Worm (Caenorhabditis elegans) whole organism, L4 larva: ENCODE data around the gene ZK1290.1.

ENCODE experiments used
- F10B5.3 ChIP-seq: sonication (generic microtip); optimal IDR thresholded peaks from 2 replicates; lab custom pipeline; 2016; ENCODE audit warnings: mild to moderate bottlenecking, missing genetic modification characterization, missing compliant biosample characterization
- F49E8.2 ChIP-seq: sonication (generic microtip); optimal IDR thresholded peaks from 2 replicates; lab custom pipeline; 2016; ENCODE audit warnings: missing compliant biosample characterization, mild to moderate bottlenecking, missing genetic modification characterization, borderline replicate concordance
- T26A8.4 ChIP-seq: fragments of 200-800 bp; sonication (Bioruptor generic); IDR thresholded peaks from 2 replicates; pipeline ENCODE4 v1.3.6; 2022; ENCODE audit warnings: missing genetic modification characterization, missing compliant biosample characterization
- Y48G9A.11 ChIP-seq: fragments of 200-800 bp; sonication (Bioruptor generic); IDR thresholded peaks from 2 replicates; pipeline ENCODE4 v1.3.6; 2022; ENCODE audit warnings: missing genetic modification reagents, missing genetic modification characterization, missing compliant biosample characterization
- aha-1 ChIP-seq: fragments of 150-350 bp; peaks from one replicate; lab custom pipeline; 2014; ENCODE audit warnings: missing biosample characterization, missing genetic modification characterization
- ama-1 ChIP-seq: fragments of 150-350 bp; optimal IDR thresholded peaks from 2 replicates; lab custom pipeline; 2014; ENCODE audit warnings: inconsistent platforms, mixed read lengths
- attf-4 ChIP-seq: sonication (generic microtip); optimal IDR thresholded peaks from 3 replicates; lab custom pipeline; 2017; ENCODE audit warnings: missing biosample characterization, missing genetic modification characterization
- ceh-32 ChIP-seq: sonication (generic microtip); optimal IDR thresholded peaks from 2 replicates; lab custom pipeline; 2016; ENCODE audit warnings: mild to moderate bottlenecking, missing genetic modification characterization, missing compliant biosample characterization; ENCODE audit not compliant: poor library complexity
- ceh-62 ChIP-seq: sonication (generic microtip); optimal IDR thresholded peaks from 2 replicates; lab custom pipeline; 2017; ENCODE audit warnings: missing biosample characterization, missing genetic modification characterization
- cey-2 ChIP-seq: sonication (generic microtip); optimal IDR thresholded peaks from 3 replicates; lab custom pipeline; 2017; ENCODE audit warnings: missing genetic modification characterization, mild to moderate bottlenecking, missing compliant biosample characterization, antibody characterized with exemption, borderline replicate concordance; ENCODE audit not compliant: insufficient read depth
- daf-16 ChIP-seq, 3 experiments: sonication (generic microtip); optimal IDR thresholded peaks; 2 replicates each; lab custom pipeline; 2016 to 2017; ENCODE audit warnings: missing genetic modification characterization in 3 of 3, missing genetic modification reagents in 3 of 3, mild to moderate bottlenecking in 2 of 3, missing compliant biosample characterization in 2 of 3, missing biosample characterization in 1 of 3, moderate library complexity in 1 of 3
- dmd-9 ChIP-seq: fragments of 200-800 bp; sonication (Bioruptor generic); IDR thresholded peaks from 2 replicates; pipeline ENCODE4 v1.3.6; 2022; ENCODE audit warnings: missing genetic modification reagents, missing genetic modification characterization, missing compliant biosample characterization
- hlh-11 ChIP-seq: fragments of 200-800 bp; sonication (Bioruptor generic); optimal IDR thresholded peaks from 2 replicates; lab custom pipeline; 2018; ENCODE audit warnings: mild to moderate bottlenecking, missing genetic modification characterization, missing compliant biosample characterization
- jun-1 ChIP-seq: fragments of 150-350 bp; optimal IDR thresholded peaks from 2 replicates; lab custom pipeline; 2014; ENCODE audit warnings: missing biosample characterization, missing genetic modification reagents, missing genetic modification characterization
- lin-1 ChIP-seq: fragments of 200-800 bp; sonication (Bioruptor generic); IDR thresholded peaks from 2 replicates; pipeline ENCODE4 v1.3.6; 2022; ENCODE audit warnings: missing genetic modification reagents, missing genetic modification characterization, missing compliant biosample characterization
- lin-29 ChIP-seq: fragments of 200-800 bp; sonication (Bioruptor generic); IDR thresholded peaks from 2 replicates; pipeline ENCODE4 v1.3.6; 2022; ENCODE audit warnings: missing genetic modification reagents, missing genetic modification characterization, missing compliant biosample characterization
- lir-3 ChIP-seq: sonication (generic microtip); optimal IDR thresholded peaks from 2 replicates; lab custom pipeline; 2016; ENCODE audit warnings: mild to moderate bottlenecking, missing genetic modification characterization, missing compliant biosample characterization
- lsy-2 ChIP-seq, 2 experiments: fragments of 150-350 bp in 1 of 2; sonication (generic microtip) in 1 of 2; optimal IDR thresholded peaks; 2 replicates each; lab custom pipeline; 2014 to 2017; ENCODE audit warnings: missing biosample characterization in 2 of 2, missing genetic modification characterization in 2 of 2
- madf-5 ChIP-seq, 2 experiments: fragments of 200-800 bp; sonication (Bioruptor generic); IDR thresholded peaks; 2 replicates each; pipeline ENCODE4 v1.3.6; 2022; ENCODE audit warnings: missing compliant biosample characterization in 2 of 2, missing genetic modification characterization in 2 of 2
- mdl-1 ChIP-seq, 2 experiments: fragments of 150-350 bp in 1 of 2; sonication (generic microtip) in 1 of 2; optimal IDR thresholded peaks; 2 replicates each; lab custom pipeline; 2014 to 2017; ENCODE audit warnings: missing biosample characterization in 2 of 2, missing genetic modification characterization in 2 of 2
- mdt-29 ChIP-seq: fragments of 200-800 bp; sonication (Bioruptor generic); IDR thresholded peaks from 2 replicates; pipeline ENCODE4 v1.3.6; 2022; ENCODE audit warnings: missing genetic modification reagents, missing genetic modification characterization, missing compliant biosample characterization
- mes-2 ChIP-seq: sonication (generic microtip); optimal IDR thresholded peaks from 2 replicates; lab custom pipeline; 2016; ENCODE audit warnings: missing genotype, mild to moderate bottlenecking, missing genetic modification characterization, missing compliant biosample characterization; ENCODE audit not compliant: poor library complexity, severe bottlenecking
- mxl-3 ChIP-seq: fragments of 200-800 bp; sonication (Bioruptor generic); optimal IDR thresholded peaks from 2 replicates; lab custom pipeline; 2018; ENCODE audit warnings: mild to moderate bottlenecking, missing genetic modification characterization, missing compliant biosample characterization
- nhr-11 ChIP-seq: fragments of 150-350 bp; optimal IDR thresholded peaks from 2 replicates; lab custom pipeline; 2014; ENCODE audit warnings: missing biosample characterization, missing genetic modification characterization
- nhr-237 ChIP-seq: sonication (generic microtip); optimal IDR thresholded peaks from 2 replicates; lab custom pipeline; 2017; ENCODE audit warnings: missing biosample characterization, missing genetic modification characterization
- nhr-25 ChIP-seq: sonication (generic microtip); optimal IDR thresholded peaks from 2 replicates; lab custom pipeline; 2017; ENCODE audit warnings: missing genetic modification characterization, mild to moderate bottlenecking, missing compliant biosample characterization, antibody characterized with exemption, moderate library complexity, borderline replicate concordance; ENCODE audit not compliant: insufficient read depth
- nhr-28 ChIP-seq: fragments of 150-350 bp; optimal IDR thresholded peaks from 2 replicates; lab custom pipeline; 2014; ENCODE audit warnings: missing biosample characterization, missing genetic modification characterization
- nhr-41 ChIP-seq: fragments of 200-800 bp; sonication (Bioruptor generic); IDR thresholded peaks from 2 replicates; pipeline ENCODE4 v1.3.6; 2022; ENCODE audit warnings: missing genetic modification reagents, missing genetic modification characterization, missing compliant biosample characterization
- nhr-42 ChIP-seq: fragments of 200-800 bp; sonication (Bioruptor generic); IDR thresholded peaks from 2 replicates; pipeline ENCODE4 v1.3.6; 2022; ENCODE audit warnings: missing genetic modification characterization, missing compliant biosample characterization
- rbr-2 ChIP-seq: sonication (generic microtip); optimal IDR thresholded peaks from 2 replicates; lab custom pipeline; 2016; ENCODE audit warnings: missing genotype, missing genetic modification characterization, missing compliant biosample characterization
- set-16 ChIP-seq: fragments of 200-800 bp; sonication (Bioruptor generic); IDR thresholded peaks from 2 replicates; pipeline ENCODE4 v1.3.6; 2022; ENCODE audit warnings: missing genetic modification reagents, missing genetic modification characterization, missing compliant biosample characterization
- snpc-1.2 ChIP-seq: fragments of 200-800 bp; sonication (Bioruptor generic); IDR thresholded peaks from 2 replicates; pipeline ENCODE4 v1.3.6; 2022; ENCODE audit warnings: missing genetic modification reagents, missing genetic modification characterization, missing compliant biosample characterization
- spr-3 ChIP-seq: fragments of 200-800 bp; sonication (Bioruptor generic); optimal IDR thresholded peaks from 2 replicates; lab custom pipeline; 2018; ENCODE audit warnings: mild to moderate bottlenecking, missing genetic modification characterization, missing compliant biosample characterization
- tag-97 ChIP-seq: fragments of 200-800 bp; sonication (Bioruptor generic); IDR thresholded peaks from 2 replicates; pipeline ENCODE4 v1.3.6; 2022; ENCODE audit warnings: missing genetic modification characterization, missing compliant biosample characterization
- tra-1 ChIP-seq: fragments of 200-800 bp; sonication (Bioruptor generic); IDR thresholded peaks from 2 replicates; pipeline ENCODE4 v1.3.6; 2022; ENCODE audit warnings: missing genetic modification reagents, missing genetic modification characterization, missing compliant biosample characterization
- unc-62 ChIP-seq, 3 experiments: fragments of 150-350 bp in 1 of 3; sonication (generic microtip); optimal IDR thresholded peaks in 2 of 3; peaks in 1 of 3; 1 replicate in 1 of 3; 2 replicates in 2 of 3; lab custom pipeline; 2014 to 2017; ENCODE audit warnings: missing biosample characterization in 3 of 3, missing genetic modification characterization in 3 of 3, missing genetic modification reagents in 3 of 3, missing genotype in 1 of 3
- zfp-2 ChIP-seq: sonication (generic microtip); optimal IDR thresholded peaks from 2 replicates; lab custom pipeline; 2016; ENCODE audit warnings: mild to moderate bottlenecking, missing genetic modification characterization, missing compliant biosample characterization
- zfp-3 ChIP-seq: fragments of 200-800 bp; sonication (Bioruptor generic); conservative IDR thresholded peaks from 2 replicates; pipeline ENCODE4 v1.3.6; 2022; ENCODE audit warnings: missing genetic modification reagents, missing genetic modification characterization, missing compliant biosample characterization

The ZK1290.1 gene

ce11 chrII:7537603-7538230, 23.8 kb upstream of the ZK1290.1 start, which contains the start of gene nfi-1 (continued):
- TF ChIP-seq ceh-32 (tag; lab: Kevin White, UChicago) (no peak), daf-16 (GFP tag; optimal IDR thresholded peaks at IDR 0.05; lab: Kevin White, UChicago) (no peak), daf-16 (tag; optimal IDR thresholded peaks at IDR 0.05; lab: Kevin White, UChicago) (no peak), nhr-41 (GFP tag; lab: Robert Waterston, UW) (no peak), lin-1 (GFP tag; lab: Robert Waterston, UW) (no peak), F49E8.2 (tag; lab: Kevin White, UChicago) (no peak), cey-2 (tag; lab: Kevin White, UChicago) (no peak), lsy-2 (tag; optimal IDR thresholded peaks at IDR 0.05; lab: Kevin White, UChicago) (peak in 1 of 2 experiments; percentile 95), nhr-25 (tag; lab: Kevin White, UChicago) (no peak), nhr-28 (tag; lab: Kevin White, UChicago) (peak; percentile 41), mxl-3 (GFP tag; lab: Kevin White, UChicago) (no peak), zfp-3 (GFP tag; lab: Robert Waterston, UW) (no peak), spr-3 (GFP tag; lab: Kevin White, UChicago) (no peak), lir-3 (tag; lab: Kevin White, UChicago) (no peak), unc-62 (GFP tag; optimal IDR thresholded peaks at IDR 0.05 in 1 of 2; lab: Kevin White, UChicago) (no peak), unc-62 (tag; optimal IDR thresholded peaks at IDR 0.05; lab: Kevin White, UChicago) (no peak), tag-97 (GFP tag; lab: Robert Waterston, UW) (no peak), ceh-62 (tag; lab: Kevin White, UChicago) (no peak), madf-5 (GFP tag; IDR thresholded peaks at IDR 0.05; lab: Robert Waterston, UW) (no peak), nhr-11 (tag; lab: Kevin White, UChicago) (no peak), jun-1 (no peak)

ce11 chrII:7542952-7543351, 18.6 kb upstream of the ZK1290.1 start:
- TF ChIP-seq dmd-9 (no peak), attf-4 (no peak), Y48G9A.11 (GFP tag; lab: Robert Waterston, UW) (no peak), mxl-3 (GFP tag; lab: Kevin White, UChicago) (no peak), snpc-1.2 (no peak), tra-1 (no peak), T26A8.4 (no peak), zfp-2 (tag; lab: Kevin White, UChicago) (no peak), nhr-25 (tag; lab: Kevin White, UChicago) (no peak), F10B5.3 (tag; lab: Kevin White, UChicago) (no peak)

- TF ChIP-seq unc-62 (GFP tag; optimal IDR thresholded peaks at IDR 0.05 in 1 of 2; lab: Kevin White, UChicago) (peak in 1 of 2 experiments; percentile 60), unc-62 (tag; optimal IDR thresholded peaks at IDR 0.05; lab: Kevin White, UChicago) (no peak), F10B5.3 (tag; lab: Kevin White, UChicago) (no peak)
Measured at ce11 chrII:7543808-7544207, 17.8 kb upstream of the ZK1290.1 start, which contains the start of gene rol-8. Gene rol-8, plus strand, starts transcription at chrII:7544108.

- no peak for TF ChIP-seq nhr-237 (tag; lab: Kevin White, UChicago)
- peak; percentile 88 for TF ChIP-seq set-16 (GFP tag; lab: Robert Waterston, UW)
- TF ChIP-seq, all 104 proteins: peak for 1
Measured at ce11 chrII:7544782-7545181, 16.8 kb upstream of the ZK1290.1 start.

ce11 chrII:7545364-7545763, 16.2 kb upstream of the ZK1290.1 start:
- peak; percentile 94 for TF ChIP-seq aha-1
- no peak for TF ChIP-seq nhr-41 (GFP tag; lab: Robert Waterston, UW)
- peak; percentile 58 for TF ChIP-seq hlh-11 (tag; lab: Kevin White, UChicago)
- TF ChIP-seq mxl-3 (GFP tag; lab: Kevin White, UChicago) = peak; percentile 38
- no peak for TF ChIP-seq mdt-29 (GFP tag; lab: Robert Waterston, UW)
- no peak for TF ChIP-seq lin-29
- no peak for TF ChIP-seq rbr-2 (tag; lab: Kevin White, UChicago)
- TF ChIP-seq mes-2 (tag; lab: Kevin White, UChicago) = no peak
- peak in 1 of 2 experiments; percentile 29 for TF ChIP-seq mdl-1 (tag; optimal IDR thresholded peaks at IDR 0.05; lab: Kevin White, UChicago)
- TF ChIP-seq lir-3 (tag; lab: Kevin White, UChicago) = no peak
- no peak for TF ChIP-seq nhr-42 (GFP tag; lab: Robert Waterston, UW)
- no peak for TF ChIP-seq tag-97 (GFP tag; lab: Robert Waterston, UW)
- TF ChIP-seq ama-1 (lab: Kevin White, UChicago) = peak; percentile 69
- peak; percentile 53; the same call in 1 of the 2 replicates for TF ChIP-seq T26A8.4
- TF ChIP-seq nhr-28 (tag; lab: Kevin White, UChicago) = peak; percentile 42
